Worm (Caenorhabditis elegans): ENCODE measurements around the gene M03A8.3.

The M03A8.3 gene

DNA sequence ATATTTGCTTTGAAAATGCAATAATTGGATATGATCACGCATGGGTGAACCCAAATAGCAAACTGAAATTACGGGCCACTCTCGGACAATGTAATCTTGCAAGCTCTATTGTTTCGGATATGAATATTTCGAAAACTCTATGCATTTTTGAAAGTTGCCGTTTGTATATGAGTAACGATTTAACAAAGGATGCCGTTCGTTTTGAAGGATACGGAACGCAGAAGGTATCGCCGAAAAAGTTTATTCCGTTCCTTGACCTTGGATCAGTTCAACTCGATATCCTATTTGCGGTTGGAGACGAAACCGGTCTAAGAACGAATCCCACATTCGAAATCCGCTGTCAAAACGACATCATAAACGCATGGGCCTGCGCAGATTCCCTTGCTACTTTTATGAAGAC, 13.2 kb downstream of the M03A8.3 start:
- TF ChIP-seq unc-30 (tag; optimal IDR thresholded peaks at IDR 0.05), result no peak
- no peak for TF ChIP-seq lsy-2 (tag; optimal IDR thresholded peaks at IDR 0.05)
- TF ChIP-seq pqm-1 (tag; optimal IDR thresholded peaks at IDR 0.05), result no peak
- no peak for TF ChIP-seq Y116A8C.19 (tag; optimal IDR thresholded peaks at IDR 0.05; ENCODE audit: borderline replicate concordance)
- no peak for TF ChIP-seq ceh-8 (GFP tag; optimal IDR thresholded peaks at IDR 0.05)
- TF ChIP-seq lin-35 (GFP tag; optimal IDR thresholded peaks at IDR 0.05), result no peak
- no peak for TF ChIP-seq ztf-4 (tag; optimal IDR thresholded peaks at IDR 0.05)
- TF ChIP-seq mab-9 (GFP tag; IDR thresholded peaks at IDR 0.05), result no peak
- no peak for TF ChIP-seq hlh-17 (GFP tag; optimal IDR thresholded peaks at IDR 0.05; ENCODE audit: borderline replicate concordance)
- TF ChIP-seq nhr-84 (tag; optimal IDR thresholded peaks at IDR 0.05), result no peak
- TF ChIP-seq nhr-76 (tag; optimal IDR thresholded peaks at IDR 0.05), result no peak
- no peak for TF ChIP-seq jun-1 (tag; optimal IDR thresholded peaks at IDR 0.05)
- TF ChIP-seq rnt-1 (tag; optimal IDR thresholded peaks at IDR 0.05), result no peak

DNA sequence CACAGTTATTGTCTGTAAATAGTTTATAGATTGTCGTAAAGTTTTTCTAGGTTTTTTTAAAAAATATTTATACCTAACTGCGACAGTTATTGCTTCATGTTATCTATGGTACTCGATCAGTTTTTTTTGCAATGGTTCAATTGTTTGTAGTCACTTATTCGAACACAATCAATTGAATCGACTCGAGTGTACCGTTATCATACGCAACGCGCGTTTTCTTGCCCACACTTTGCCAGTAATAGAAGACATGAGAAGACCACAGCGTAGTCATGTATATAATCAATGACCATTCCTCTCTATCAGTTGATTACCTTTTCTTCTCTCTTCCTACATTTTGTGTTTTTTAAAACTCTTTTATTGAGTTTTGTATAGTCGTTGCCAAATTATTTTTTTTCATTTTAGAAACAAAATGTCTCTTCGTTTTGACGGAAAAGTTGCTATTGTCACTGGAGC, 18.2 kb downstream of the M03A8.3 start, which contains the start of gene dhs-28:
TSS of gene dhs-28 (plus strand) at position 403 of the 453 bp plus-strand sequence.
- TF ChIP-seq nhr-237 (tag; optimal IDR thresholded peaks at IDR 0.05) (no peak), rnt-1 (tag; optimal IDR thresholded peaks at IDR 0.05) (no peak), zip-4 (GFP tag; optimal IDR thresholded peaks at IDR 0.05) (no peak), ceh-8 (GFP tag; optimal IDR thresholded peaks at IDR 0.05) (no peak), nhr-90 (tag; optimal IDR thresholded peaks at IDR 0.05; ENCODE audit: poor library complexity) (no peak), C16A3.4 (tag; optimal IDR thresholded peaks at IDR 0.05) (no peak), elt-3 (tag; optimal IDR thresholded peaks at IDR 0.05) (peak in 3 of 6 experiments; percentile 17 to 71 (median 39)), nhr-19 (GFP tag; conservative IDR thresholded peaks at IDR 0.05) (peak; percentile 30), hpl-2 (GFP tag; optimal IDR thresholded peaks at IDR 0.05) (no peak), efl-1 (optimal IDR thresholded peaks at IDR 0.05) (no peak), efl-1 (GFP tag; optimal IDR thresholded peaks at IDR 0.05 in 1 of 2) (peak in 1 of 2 experiments; percentile 17), nhr-85 (tag) (no peak), ets-5 (GFP tag; IDR thresholded peaks at IDR 0.05) (no peak), nhr-12 (tag; optimal IDR thresholded peaks at IDR 0.05) (no peak), dsc-1 (tag; optimal IDR thresholded peaks at IDR 0.05) (no peak), skn-1 (tag; optimal IDR thresholded peaks at IDR 0.05) (no peak), lin-35 (GFP tag; optimal IDR thresholded peaks at IDR 0.05) (peak in 1 of 2 experiments; percentile 68), lin-15B (tag; optimal IDR thresholded peaks at IDR 0.05) (no peak), tlp-1 (tag; optimal IDR thresholded peaks at IDR 0.05) (no peak), dpl-1 (GFP tag; optimal IDR thresholded peaks at IDR 0.05) (no peak), nhr-84 (tag; optimal IDR thresholded peaks at IDR 0.05) (no peak), egl-13 (tag; optimal IDR thresholded peaks at IDR 0.05) (no peak), nhr-76 (tag; optimal IDR thresholded peaks at IDR 0.05) (no peak), elt-2 (tag; optimal IDR thresholded peaks at IDR 0.05) (peak; percentile 63), sox-4 (tag; optimal IDR thresholded peaks at IDR 0.05) (no peak), mdl-1 (tag; optimal IDR thresholded peaks at IDR 0.05) (no peak), nhr-71 (tag; optimal IDR thresholded peaks at IDR 0.05) (peak; percentile 6), lin-14 (GFP tag; optimal IDR thresholded peaks at IDR 0.05) (peak; percentile 18), ztf-11 (tag; optimal IDR thresholded peaks at IDR 0.05) (no peak), ztf-4 (tag; optimal IDR thresholded peaks at IDR 0.05) (no peak), zag-1 (tag; optimal IDR thresholded peaks at IDR 0.05) (no peak), ama-1 (optimal IDR thresholded peaks at IDR 0.05) (peak; percentile 11), nhr-20 (tag; optimal IDR thresholded peaks at IDR 0.05) (peak; percentile 57), unc-130 (tag; optimal IDR thresholded peaks at IDR 0.05) (no peak), ceh-82 (tag; optimal IDR thresholded peaks at IDR 0.05) (no peak), lsy-2 (tag; optimal IDR thresholded peaks at IDR 0.05) (no peak), nhr-77 (tag; optimal IDR thresholded peaks at IDR 0.05) (no peak), F16B12.6 (tag; optimal IDR thresholded peaks at IDR 0.05) (no peak), snu-23 (GFP tag; optimal IDR thresholded peaks at IDR 0.05) (peak; percentile 21), nhr-11 (tag; optimal IDR thresholded peaks at IDR 0.05) (no peak), C34B4.2 (tag; optimal IDR thresholded peaks at IDR 0.05) (no peak), Y116A8C.19 (tag; optimal IDR thresholded peaks at IDR 0.05; ENCODE audit: borderline replicate concordance) (no peak), unc-86 (tag; optimal IDR thresholded peaks at IDR 0.05) (no peak), mep-1 (tag; optimal IDR thresholded peaks at IDR 0.05) (no peak), mef-2 (tag; optimal IDR thresholded peaks at IDR 0.05) (no peak)
